Fruit fly (Drosophila melanogaster) whole organism, adult: ENCODE results near the gene psh.
A peak's percentile ranks its signal among the peaks of the same experiment; 100 is the strongest.

Experiments
- CG11617 ChIP-seq: fragments of 200-800 bp; sonication (Bioruptor generic); optimal IDR thresholded peaks from 2 replicates; lab custom pipeline; 2017; ENCODE audit warnings: mild to moderate bottlenecking, missing biosample characterization, missing genetic modification reagents, missing genetic modification characterization
- CG12768 ChIP-seq: fragments of 200-800 bp; sonication (Bioruptor generic); optimal IDR thresholded peaks from 2 replicates; lab custom pipeline; 2017; ENCODE audit warnings: missing biosample characterization, missing genetic modification characterization, mild to moderate bottlenecking, moderate library complexity, missing genetic modification reagents
- CG14711 ChIP-seq: fragments of 200-800 bp; sonication (Bioruptor generic); optimal IDR thresholded peaks from 2 replicates; lab custom pipeline; 2018; ENCODE audit warnings: missing biosample characterization, mild to moderate bottlenecking, missing genetic modification characterization, moderate library complexity
- CG1620 ChIP-seq: fragments of 200-800 bp; sonication (Bioruptor generic); optimal IDR thresholded peaks from 2 replicates; lab custom pipeline; 2016; ENCODE audit warnings: missing biosample characterization, missing genetic modification characterization
- CG33017 ChIP-seq: fragments of 200-800 bp; sonication (Bioruptor generic); optimal IDR thresholded peaks from 2 replicates; lab custom pipeline; 2018; ENCODE audit warnings: missing biosample characterization, mild to moderate bottlenecking, missing genetic modification characterization, moderate library complexity
- CG5204 ChIP-seq: fragments of 200-800 bp; sonication (Bioruptor generic); optimal IDR thresholded peaks from 2 replicates; lab custom pipeline; 2016; ENCODE audit warnings: missing biosample characterization, missing genetic modification characterization
- CG7045 ChIP-seq: fragments of 200-800 bp; sonication (Bioruptor generic); optimal IDR thresholded peaks from 2 replicates; lab custom pipeline; 2017; ENCODE audit warnings: missing biosample characterization, mild to moderate bottlenecking, missing genetic modification characterization
- CG7101 ChIP-seq: fragments of 200-800 bp; sonication (Bioruptor generic); optimal IDR thresholded peaks from 2 replicates; lab custom pipeline; 2018; ENCODE audit warnings: missing biosample characterization, mild to moderate bottlenecking, missing genetic modification characterization, moderate library complexity
- Clk ChIP-seq: fragments of 200-800 bp; sonication (Bioruptor generic); optimal IDR thresholded peaks from 2 replicates; lab custom pipeline; 2017; ENCODE audit warnings: missing biosample characterization, missing genetic modification characterization
- Crg-1 ChIP-seq: fragments of 200-800 bp; sonication (Bioruptor generic); optimal IDR thresholded peaks from 2 replicates; lab custom pipeline; 2016; ENCODE audit warnings: missing biosample characterization, missing genetic modification characterization
- Hr96 ChIP-seq: fragments of 200-800 bp; sonication (Bioruptor generic); optimal IDR thresholded peaks from 2 replicates; lab custom pipeline; 2016; ENCODE audit warnings: missing biosample characterization, missing genetic modification characterization
- Mnt ChIP-seq: fragments of 200-800 bp; sonication (Bioruptor generic); optimal IDR thresholded peaks from 2 replicates; lab custom pipeline; 2016; ENCODE audit warnings: missing biosample characterization, mild to moderate bottlenecking, missing genetic modification characterization
- bab1 ChIP-seq: fragments of 200-800 bp; sonication (Bioruptor generic); optimal IDR thresholded peaks from 3 replicates; lab custom pipeline; 2019; ENCODE audit warnings: missing biosample characterization, mild to moderate bottlenecking, missing genetic modification characterization, moderate library complexity
- cic ChIP-seq: fragments of 200-800 bp; sonication (Bioruptor generic); optimal IDR thresholded peaks from 2 replicates; lab custom pipeline; 2017; ENCODE audit warnings: missing biosample characterization, mild to moderate bottlenecking, missing genetic modification characterization, moderate library complexity
- cnc ChIP-seq, 2 experiments: fragments of >200 bp; optimal IDR thresholded peaks; 2 replicates each; lab custom pipeline; 2017
- kay ChIP-seq: fragments of 200-800 bp; sonication (Bioruptor generic); peaks from one replicate; lab custom pipeline; 2016; ENCODE audit warnings: missing biosample characterization, missing genetic modification characterization, borderline replicate concordance
- ovo ChIP-seq: fragments of 200-800 bp; sonication (Bioruptor generic); optimal IDR thresholded peaks from 2 replicates; lab custom pipeline; 2016; ENCODE audit warnings: missing biosample characterization, missing genetic modification characterization
- pad ChIP-seq: fragments of 200-800 bp; sonication (Bioruptor generic); optimal IDR thresholded peaks from 3 replicates; lab custom pipeline; 2017; ENCODE audit warnings: missing biosample characterization, missing genetic modification characterization, mild to moderate bottlenecking, moderate library complexity, missing genetic modification reagents
- tj ChIP-seq: fragments of 200-800 bp; sonication (Bioruptor generic); optimal IDR thresholded peaks from 3 replicates; lab custom pipeline; 2017; ENCODE audit warnings: missing biosample characterization, mild to moderate bottlenecking, missing genetic modification characterization, moderate library complexity
- toe ChIP-seq: fragments of 200-800 bp; sonication (Bioruptor generic); optimal IDR thresholded peaks from 2 replicates; lab custom pipeline; 2016; ENCODE audit warnings: missing biosample characterization, missing genetic modification characterization

psh gene

dm6 chrX:18482537-18482936, 4.2 kb downstream of the psh start:
- TF ChIP-seq ovo (GFP tag; lab: Kevin White, UChicago), result no peak
- TF ChIP-seq CG12768 (GFP tag; lab: Kevin White, UChicago), result no peak
- TF ChIP-seq toe (GFP tag; lab: Kevin White, UChicago), result no peak
- no peak for TF ChIP-seq CG14711 (tag; lab: Kevin White, UChicago)
- TF ChIP-seq cnc (optimal IDR thresholded peaks at IDR 0.05; lab: Kevin White, UChicago), result no peak
- no peak for TF ChIP-seq CG5204 (GFP tag; lab: Kevin White, UChicago)
- no peak for TF ChIP-seq Crg-1 (GFP tag; lab: Kevin White, UChicago)
- TF ChIP-seq CG7101, result no peak

dm6 chrX:18479307-18480134, 7.2 kb downstream of the psh start, which contains the start of gene CG32547:
TSS of gene CG32547 (minus strand) at chrX:18479487.
- no peak for TF ChIP-seq CG7045 (GFP tag; lab: Kevin White, UChicago)
- peak; percentile 57 for TF ChIP-seq bab1 (GFP tag; lab: Kevin White, UChicago)
- TF ChIP-seq Hr96 (GFP tag; lab: Kevin White, UChicago), result no peak
- peak; percentile 29 for TF ChIP-seq CG14711 (tag; lab: Kevin White, UChicago)
- peak; percentile 15 for TF ChIP-seq pad (GFP tag; lab: Kevin White, UChicago)
- TF ChIP-seq CG7101, result peak; percentile 0

- TF ChIP-seq Clk (GFP tag; lab: Kevin White, UChicago) (no peak), pad (GFP tag; lab: Kevin White, UChicago) (no peak), CG5204 (GFP tag; lab: Kevin White, UChicago) (no peak), CG12768 (GFP tag; lab: Kevin White, UChicago) (no peak), tj (GFP tag; lab: Kevin White, UChicago) (no peak), ovo (GFP tag; lab: Kevin White, UChicago) (no peak)
These were observed 18.8 kb downstream of the psh start for dm6 chrX:18467881-18468280.

dm6 chrX:18460318-18460717, 26.4 kb downstream of the psh start, which contains the start of gene CG43843:
TSS of gene CG43843 (minus strand) at chrX:18460418.
- TF ChIP-seq CG1620, result no peak

dm6 chrX:18452717-18453116, 34.0 kb downstream of the psh start:
- TF ChIP-seq CG14711 (tag; lab: Kevin White, UChicago) (no peak), cic (GFP tag; lab: Kevin White, UChicago) (no peak), CG7101 (no peak), ovo (GFP tag; lab: Kevin White, UChicago) (no peak), cnc (optimal IDR thresholded peaks at IDR 0.05; lab: Kevin White, UChicago) (no peak), Mnt (GFP tag; lab: Kevin White, UChicago) (no peak), bab1 (GFP tag; lab: Kevin White, UChicago) (no peak), CG11617 (GFP tag; lab: Kevin White, UChicago) (no peak), CG5204 (GFP tag; lab: Kevin White, UChicago) (no peak), pad (GFP tag; lab: Kevin White, UChicago) (no peak)

dm6 chrX:18440481-18440880, 46.2 kb downstream of the psh start, which contains the start of gene CG32548:
TSS of gene CG32548 (minus strand) at chrX:18440581.
- TF ChIP-seq CG11617 (GFP tag; lab: Kevin White, UChicago) (no peak), CG5204 (GFP tag; lab: Kevin White, UChicago) (no peak), Mnt (GFP tag; lab: Kevin White, UChicago) (no peak), kay (GFP tag; lab: Kevin White, UChicago) (no peak), CG14711 (tag; lab: Kevin White, UChicago) (no peak), cic (GFP tag; lab: Kevin White, UChicago) (no peak), Hr96 (GFP tag; lab: Kevin White, UChicago) (no peak), CG7101 (no peak), Clk (GFP tag; lab: Kevin White, UChicago) (no peak), tj (GFP tag; lab: Kevin White, UChicago) (no peak), bab1 (GFP tag; lab: Kevin White, UChicago) (no peak), CG7045 (GFP tag; lab: Kevin White, UChicago) (no peak), pad (GFP tag; lab: Kevin White, UChicago) (no peak), CG1620 (no peak), CG33017 (no peak), cnc (optimal IDR thresholded peaks at IDR 0.05; lab: Kevin White, UChicago) (no peak), Crg-1 (GFP tag; lab: Kevin White, UChicago) (no peak), ovo (GFP tag; lab: Kevin White, UChicago) (no peak)

dm6 chrX:18439367-18439766, 47.4 kb downstream of the psh start, which contains the start of gene CG43841:
TSS of gene CG43841 (plus strand) at chrX:18439667.
- no peak for TF ChIP-seq Crg-1 (GFP tag; lab: Kevin White, UChicago)
- TF ChIP-seq pad (GFP tag; lab: Kevin White, UChicago), result no peak
- no peak for TF ChIP-seq cic (GFP tag; lab: Kevin White, UChicago)
- TF ChIP-seq Clk (GFP tag; lab: Kevin White, UChicago), result no peak
- TF ChIP-seq cnc (optimal IDR thresholded peaks at IDR 0.05; lab: Kevin White, UChicago), result no peak
- no peak for TF ChIP-seq CG5204 (GFP tag; lab: Kevin White, UChicago)
- TF ChIP-seq CG14711 (tag; lab: Kevin White, UChicago), result no peak
- TF ChIP-seq CG12768 (GFP tag; lab: Kevin White, UChicago), result no peak
- no peak for TF ChIP-seq ovo (GFP tag; lab: Kevin White, UChicago)
- no peak for TF ChIP-seq CG11617 (GFP tag; lab: Kevin White, UChicago)
- TF ChIP-seq Hr96 (GFP tag; lab: Kevin White, UChicago), result no peak
- TF ChIP-seq bab1 (GFP tag; lab: Kevin White, UChicago), result no peak
- no peak for TF ChIP-seq CG1620
